Worm (Caenorhabditis elegans) whole organism, late embryonic: ENCODE results near the gene F41D9.2.

Experiments used
- ahr-1 ChIP-seq: sonication (generic microtip); optimal IDR thresholded peaks from 2 replicates; lab custom pipeline; 2016; ENCODE audit warnings: missing genetic modification characterization, missing compliant biosample characterization
- ceh-22 ChIP-seq: sonication (generic microtip); optimal IDR thresholded peaks from 2 replicates; lab custom pipeline; 2017; ENCODE audit warnings: missing biosample characterization, missing genetic modification characterization
- ceh-9 ChIP-seq: sonication (generic microtip); optimal IDR thresholded peaks from 2 replicates; lab custom pipeline; 2016; ENCODE audit warnings: mild to moderate bottlenecking, missing genetic modification characterization, inconsistent platforms, missing compliant biosample characterization
- elt-4 ChIP-seq: sonication (generic microtip); optimal IDR thresholded peaks from 2 replicates; lab custom pipeline; 2016; ENCODE audit warnings: missing genetic modification characterization, missing compliant biosample characterization
- hlh-6 ChIP-seq: sonication (generic microtip); optimal IDR thresholded peaks from 2 replicates; lab custom pipeline; 2016; ENCODE audit warnings: missing genotype, missing genetic modification characterization, missing compliant biosample characterization
- nhr-11 ChIP-seq: fragments of 150-350 bp; optimal IDR thresholded peaks from 2 replicates; lab custom pipeline; 2014; ENCODE audit warnings: missing biosample characterization, missing genetic modification characterization
- npax-4 ChIP-seq: sonication (generic microtip); optimal IDR thresholded peaks from 2 replicates; lab custom pipeline; 2016; ENCODE audit warnings: missing genetic modification characterization, missing compliant biosample characterization
- pha-4 ChIP-seq: fragments of 150-350 bp; optimal IDR thresholded peaks from 2 replicates; lab custom pipeline; 2018; ENCODE audit warnings: missing biosample characterization, missing genetic modification reagents, missing genetic modification characterization
- ref-2 ChIP-seq: sonication (generic microtip); optimal IDR thresholded peaks from 2 replicates; lab custom pipeline; 2016; ENCODE audit warnings: missing genetic modification characterization, missing compliant biosample characterization
- unc-86 ChIP-seq: sonication (generic microtip); optimal IDR thresholded peaks from 2 replicates; lab custom pipeline; 2016; ENCODE audit warnings: missing genetic modification characterization, missing compliant biosample characterization
- zip-5 ChIP-seq: sonication (generic microtip); optimal IDR thresholded peaks from 2 replicates; lab custom pipeline; 2016; ENCODE audit warnings: missing genetic modification characterization, missing compliant biosample characterization

The F41D9.2 gene

ce11 chrX:8341675-8342074, 43.1 kb downstream of the F41D9.2 start, which contains the start of gene F55E10.1:
Gene F55E10.1 (plus strand): TSS chrX:8341975.
- TF ChIP-seq ahr-1 (tag; lab: Kevin White, UChicago) = no peak
- no peak for TF ChIP-seq hlh-6

- no peak for TF ChIP-seq unc-86 (tag; lab: Kevin White, UChicago)
- TF ChIP-seq zip-5 (tag; lab: Kevin White, UChicago) = no peak
- TF ChIP-seq nhr-11 (tag; lab: Kevin White, UChicago) = no peak
- no peak for TF ChIP-seq pha-4 (tag; lab: Kevin White, UChicago)
- TF ChIP-seq ceh-9 = no peak
- no peak for TF ChIP-seq ref-2 (tag; lab: Kevin White, UChicago)
- no peak for TF ChIP-seq ceh-22 (tag; lab: Kevin White, UChicago)
- no peak for TF ChIP-seq npax-4 (tag; lab: Kevin White, UChicago)
- TF ChIP-seq elt-4 = no peak
- TF ChIP-seq, all 69 proteins: peak for 0
Observed at ce11 chrX:8340393-8340792, 44.4 kb downstream of the F41D9.2 start, which contains the start of gene F55E10.2. Gene F55E10.2 (plus strand): TSS chrX:8340693.
